Worm (Caenorhabditis elegans): ENCODE measurements around the gene fbxb-99.
"Not testable (repeated sequence)": the region's sequence is repeated elsewhere in the genome, so short reads cannot be mapped to it uniquely, and the experiment has no call there.

fbxb-99 gene

ce11 chrII:3823855-3824254, 30.6 kb upstream of the fbxb-99 start, which contains the start of gene skr-15:
TSS of gene skr-15 (plus strand) at chrII:3824155.
- no peak for TF ChIP-seq lin-13 (tag; optimal IDR thresholded peaks at IDR 0.05)
- no peak for TF ChIP-seq nhr-2 (tag; optimal IDR thresholded peaks at IDR 0.05)
- no peak for TF ChIP-seq lsy-2 (tag; optimal IDR thresholded peaks at IDR 0.05)
- no peak for TF ChIP-seq snpc-4 (tag; optimal IDR thresholded peaks at IDR 0.05)
- no peak for TF ChIP-seq flh-1 (GFP tag; optimal IDR thresholded peaks at IDR 0.05)
- no peak for TF ChIP-seq ceh-39 (tag; optimal IDR thresholded peaks at IDR 0.05)
- no peak for TF ChIP-seq mls-2 (tag; optimal IDR thresholded peaks at IDR 0.05)
- TF ChIP-seq hlh-1 (tag; optimal IDR thresholded peaks at IDR 0.05), result no peak
- TF ChIP-seq unc-39 (tag; optimal IDR thresholded peaks at IDR 0.05), result no peak
- TF ChIP-seq ces-1 (GFP tag; optimal IDR thresholded peaks at IDR 0.05), result no peak
- TF ChIP-seq ham-2 (GFP tag; optimal IDR thresholded peaks at IDR 0.05), result no peak
- no peak for TF ChIP-seq ceh-43 (GFP tag; optimal IDR thresholded peaks at IDR 0.05)
- no peak for TF ChIP-seq nhr-237 (tag; optimal IDR thresholded peaks at IDR 0.05)
- TF ChIP-seq sptf-1 (tag; optimal IDR thresholded peaks at IDR 0.05), result no peak
- TF ChIP-seq sem-2 (GFP tag; optimal IDR thresholded peaks at IDR 0.05), result no peak
- TF ChIP-seq elt-1 (tag; optimal IDR thresholded peaks at IDR 0.05; ENCODE audit: borderline replicate concordance, insufficient read depth), result no peak
- no peak for TF ChIP-seq mep-1 (tag; optimal IDR thresholded peaks at IDR 0.05)
- no peak for TF ChIP-seq tbx-8 (GFP tag; optimal IDR thresholded peaks at IDR 0.05)
- TF ChIP-seq nhr-28 (tag; optimal IDR thresholded peaks at IDR 0.05), result no peak

ce11 chrII:3821248-3821647, 28.0 kb upstream of the fbxb-99 start, which contains the start of gene F54D10.7:
TSS of gene F54D10.7 (minus strand) at chrII:3821296.
- TF ChIP-seq blmp-1 (tag; optimal IDR thresholded peaks at IDR 0.05) (no peak), lin-32 (GFP tag; optimal IDR thresholded peaks at IDR 0.05) (no peak), snpc-4 (tag; optimal IDR thresholded peaks at IDR 0.05) (no peak), zip-8 (tag; optimal IDR thresholded peaks at IDR 0.05) (no peak)

- not testable (repeated sequence) for TF ChIP-seq unc-39 (tag; optimal IDR thresholded peaks at IDR 0.05); M03D4.4 (tag; optimal IDR thresholded peaks at IDR 0.05); drap-1 (GFP tag; optimal IDR thresholded peaks at IDR 0.05)
These were observed 23.1 kb upstream of the fbxb-99 start, which contains the start of gene fbxa-24 for ce11 chrII:3816251-3816849. TSS of gene fbxa-24 (plus strand) at chrII:3816526.

ce11 chrII:3815445-3816208, 22.4 kb upstream of the fbxb-99 start:
- no peak for TF ChIP-seq nhr-28 (tag; optimal IDR thresholded peaks at IDR 0.05)
- no peak for TF ChIP-seq nhr-237 (tag; optimal IDR thresholded peaks at IDR 0.05)
- no peak for TF ChIP-seq lin-32 (GFP tag; optimal IDR thresholded peaks at IDR 0.05)
- no peak for TF ChIP-seq pha-4 (tag; optimal IDR thresholded peaks at IDR 0.05)
- no peak for TF ChIP-seq M03D4.4 (tag; optimal IDR thresholded peaks at IDR 0.05)

- TF ChIP-seq unc-120 (tag; optimal IDR thresholded peaks at IDR 0.05; ENCODE audit: poor library complexity, severe bottlenecking), result no peak
- no peak for TF ChIP-seq mep-1 (tag; optimal IDR thresholded peaks at IDR 0.05)
- TF ChIP-seq bed-3 (GFP tag; optimal IDR thresholded peaks at IDR 0.05), result no peak
- no peak for TF ChIP-seq ceh-39 (tag; optimal IDR thresholded peaks at IDR 0.05)
- TF ChIP-seq hlh-1 (tag; optimal IDR thresholded peaks at IDR 0.05), result no peak
- TF ChIP-seq sptf-1 (tag; optimal IDR thresholded peaks at IDR 0.05), result no peak
- TF ChIP-seq ham-2 (GFP tag; optimal IDR thresholded peaks at IDR 0.05), result no peak
- TF ChIP-seq zip-8 (tag; optimal IDR thresholded peaks at IDR 0.05), result no peak
- TF ChIP-seq elt-3 (tag; optimal IDR thresholded peaks at IDR 0.05), result no peak
- TF ChIP-seq nhr-76 (tag; optimal IDR thresholded peaks at IDR 0.05), result no peak
- TF ChIP-seq ceh-43 (GFP tag; optimal IDR thresholded peaks at IDR 0.05), result no peak
- no peak for TF ChIP-seq blmp-1 (tag; optimal IDR thresholded peaks at IDR 0.05)
These were observed 18.6 kb upstream of the fbxb-99 start, which contains the start of gene lido-15 for ce11 chrII:3811816-3812332. TSS of gene lido-15 (plus strand) at chrII:3812282.

All from whole organism, mixed stage, embryonic.